Worm (Caenorhabditis elegans) whole organism, L1 larva: ENCODE measurements around the gene mrpl-10.

Experiments
- ceh-82 ChIP-seq, 3 experiments: fragments of 150-350 bp in 1 of 3; sonication (generic microtip) in 2 of 3; optimal IDR thresholded peaks; 2 replicates each; lab custom pipeline; 2014 to 2017; ENCODE audit warnings: missing biosample characterization in 3 of 3, missing genetic modification characterization in 3 of 3
- elt-2 ChIP-seq: sonication (generic microtip); optimal IDR thresholded peaks from 2 replicates; lab custom pipeline; 2016; ENCODE audit warnings: missing genetic modification characterization, mild to moderate bottlenecking, inconsistent platforms, missing compliant biosample characterization, missing genetic modification reagents
- fkh-8 ChIP-seq: sonication (generic microtip); optimal IDR thresholded peaks from 2 replicates; lab custom pipeline; 2016; ENCODE audit warnings: mild to moderate bottlenecking, missing genetic modification characterization, missing compliant biosample characterization

ce11 chrII:8269855-8270647 is 8.3 kb downstream of the mrpl-10 start, which contains the start of gene tdc-1:
- no peak for TF ChIP-seq fkh-8 (tag; lab: Kevin White, UChicago)
- no peak for TF ChIP-seq ceh-82 (tag; optimal IDR thresholded peaks at IDR 0.05; lab: Kevin White, UChicago)
- TF ChIP-seq elt-2 (tag; lab: Kevin White, UChicago), result peak; percentile 20
